Worm (Caenorhabditis elegans) whole organism, early embryonic: Measurements from ENCODE around the gene panl-2.

Experiments used
- F13C5.2 ChIP-seq: sonication (generic microtip); optimal IDR thresholded peaks from 2 replicates; lab custom pipeline; 2017; ENCODE audit warnings: mild to moderate bottlenecking, missing genetic modification characterization, inconsistent platforms, missing compliant biosample characterization
- aly-1 ChIP-seq: sonication (generic microtip); optimal IDR thresholded peaks from 2 replicates; lab custom pipeline; 2016; ENCODE audit warnings: missing genetic modification characterization, missing compliant biosample characterization
- ama-1 ChIP-seq: fragments of 150-350 bp; optimal IDR thresholded peaks from 2 replicates; lab custom pipeline; 2014
- ceh-13 ChIP-seq: fragments of 200-800 bp; sonication (Bioruptor generic); optimal IDR thresholded peaks from 2 replicates; lab custom pipeline; 2018; ENCODE audit warnings: mild to moderate bottlenecking, missing genetic modification characterization, missing compliant biosample characterization
- ceh-36 ChIP-seq: sonication (generic microtip); optimal IDR thresholded peaks from 2 replicates; lab custom pipeline; 2016; ENCODE audit warnings: missing genetic modification characterization, inconsistent platforms, missing compliant biosample characterization
- ets-7 ChIP-seq: sonication (generic microtip); optimal IDR thresholded peaks from 2 replicates; lab custom pipeline; 2016; ENCODE audit warnings: missing genotype, missing genetic modification characterization, missing compliant biosample characterization
- flt-1 ChIP-seq: fragments of 200-800 bp; sonication (Bioruptor generic); IDR thresholded peaks from 2 replicates; pipeline ENCODE4 v1.3.6; 2022; ENCODE audit warnings: missing genetic modification characterization, missing compliant biosample characterization
- hmbx-1 ChIP-seq: sonication (generic microtip); optimal IDR thresholded peaks from 2 replicates; lab custom pipeline; 2016; ENCODE audit warnings: mild to moderate bottlenecking, missing genetic modification characterization, missing compliant biosample characterization
- hmg-4 ChIP-seq: fragments of 200-800 bp; sonication (Bioruptor generic); optimal IDR thresholded peaks from 2 replicates; lab custom pipeline; 2018; ENCODE audit warnings: mild to moderate bottlenecking, missing genetic modification characterization, missing compliant biosample characterization
- hnd-1 ChIP-seq: sonication (generic microtip); optimal IDR thresholded peaks from 2 replicates; lab custom pipeline; 2016; ENCODE audit warnings: missing genetic modification characterization, missing compliant biosample characterization
- scrt-1 ChIP-seq: fragments of 200-800 bp; sonication (Bioruptor generic); IDR thresholded peaks from 2 replicates; pipeline ENCODE4 v1.3.6; 2022; ENCODE audit warnings: missing genetic modification characterization, missing compliant biosample characterization
- tbx-11 ChIP-seq: fragments of 200-800 bp; sonication (Bioruptor generic); IDR thresholded peaks from 2 replicates; pipeline ENCODE4 v1.3.6; 2022; ENCODE audit warnings: missing genetic modification characterization, missing compliant biosample characterization
- tbx-37 ChIP-seq: fragments of 200-800 bp; sonication (Bioruptor generic); conservative IDR thresholded peaks from 2 replicates; pipeline ENCODE4 v1.3.6; 2022; ENCODE audit warnings: missing genetic modification reagents, missing genetic modification characterization, missing compliant biosample characterization
- tra-4 ChIP-seq: sonication (generic microtip); optimal IDR thresholded peaks from 2 replicates; lab custom pipeline; 2017; ENCODE audit warnings: missing genetic modification characterization, missing compliant biosample characterization

DNA sequence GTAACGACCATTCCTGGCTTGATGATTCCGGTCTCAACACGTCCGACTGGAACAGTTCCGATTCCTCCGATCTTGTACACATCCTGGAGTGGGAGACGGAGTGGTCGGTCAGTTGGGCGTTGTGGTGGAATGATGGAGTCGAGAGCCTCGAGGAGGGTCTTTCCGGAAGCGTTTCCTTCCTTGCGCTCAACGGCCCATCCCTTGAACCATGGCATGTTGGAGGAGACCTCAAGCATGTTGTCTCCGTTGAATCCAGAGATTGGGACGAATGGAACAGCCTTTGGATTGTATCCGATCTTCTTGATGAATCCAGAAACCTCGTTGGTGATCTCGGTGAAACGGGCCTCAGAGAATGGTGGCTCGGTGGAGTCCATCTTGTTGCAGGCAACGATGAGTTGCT lies 2.8 kb upstream of the panl-2 start:
- TF ChIP-seq tbx-37 (GFP tag; lab: Robert Waterston, UW) (no peak), ama-1 (lab: Kevin White, UChicago) (no peak), ets-7 (tag; lab: Kevin White, UChicago) (no peak), ceh-36 (tag; lab: Kevin White, UChicago) (no peak), hmg-4 (no peak), tbx-11 (GFP tag; lab: Robert Waterston, UW) (no peak), aly-1 (tag; lab: Kevin White, UChicago) (no peak), hnd-1 (tag; lab: Kevin White, UChicago) (no peak), scrt-1 (GFP tag; lab: Robert Waterston, UW) (no peak), hmbx-1 (tag; lab: Kevin White, UChicago) (no peak), tra-4 (no peak), flt-1 (GFP tag; lab: Robert Waterston, UW) (no peak), ceh-13 (GFP tag; lab: Kevin White, UChicago) (no peak), F13C5.2 (no peak)
